Fruit fly (Drosophila melanogaster): ENCODE data around the gene TM9SF4.

TM9SF4 gene

DNA sequence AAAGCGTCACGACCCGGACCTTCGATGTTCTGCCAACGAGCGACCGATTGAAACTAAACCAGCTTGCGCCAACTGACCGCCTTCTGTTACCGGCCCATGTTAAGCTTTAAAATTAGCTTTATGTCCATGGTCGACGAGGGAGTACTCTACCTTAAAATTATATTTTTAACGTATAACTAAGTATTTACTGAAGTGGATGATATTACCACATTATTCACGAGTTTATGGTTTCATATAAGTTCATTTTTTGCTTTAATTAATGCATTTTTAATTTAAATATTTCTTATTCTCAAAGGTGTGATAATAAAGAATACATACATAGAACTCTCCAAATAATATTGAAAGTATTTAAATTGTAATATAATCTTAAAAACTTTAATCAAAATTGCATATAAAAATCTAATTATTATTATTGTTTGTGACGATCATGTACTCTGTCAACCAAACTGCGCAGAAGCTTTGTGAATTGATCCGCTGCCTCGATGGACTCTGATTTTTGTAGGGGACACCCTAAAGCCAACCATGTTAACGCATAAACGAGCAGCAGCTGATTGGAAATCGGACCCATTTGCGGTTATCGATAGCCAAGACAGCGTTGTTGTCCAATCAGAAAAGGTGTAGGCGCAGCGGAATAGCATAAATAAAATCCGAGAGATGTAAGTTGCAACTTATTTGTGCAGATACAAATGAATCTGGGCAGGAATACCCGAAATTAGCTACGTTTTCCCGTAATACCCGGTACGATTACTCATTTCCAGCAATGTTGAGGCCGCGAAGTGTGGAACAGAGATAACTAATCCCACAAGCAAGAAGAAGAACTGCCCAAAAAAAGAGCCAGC lies 33.6 kb downstream of the TM9SF4 start, which contains the start of the genes CG9008 and p38b (continued):
- TF ChIP-seq NC2β (GFP tag; optimal IDR thresholded peaks at IDR 0.05) = no peak
- no peak for TF ChIP-seq dm (GFP tag; optimal IDR thresholded peaks at IDR 0.05)
- no peak for TF ChIP-seq lov (optimal IDR thresholded peaks at IDR 0.05)
- TF ChIP-seq lov (GFP tag; IDR thresholded peaks at IDR 0.05) = no peak
- peak; percentile 40 for TF ChIP-seq exex (tag; optimal IDR thresholded peaks at IDR 0.05)
- peak; percentile 66 for TF ChIP-seq CG32532 (GFP tag; IDR thresholded peaks at IDR 0.05)
- no peak for TF ChIP-seq CG14965 (GFP tag; optimal IDR thresholded peaks at IDR 0.05; ENCODE audit: borderline replicate concordance)
- peak; percentile 53 for TF ChIP-seq Dll (GFP tag; IDR thresholded peaks at IDR 0.05; ENCODE audit: partially characterized antibody)
- no peak for TF ChIP-seq Blimp-1 (GFP tag; optimal IDR thresholded peaks at IDR 0.05)
- TF ChIP-seq bbx (GFP tag; IDR thresholded peaks at IDR 0.05; ENCODE audit: partially characterized antibody) = peak; percentile 42
- peak; percentile 66 for TF ChIP-seq slou (GFP tag; optimal IDR thresholded peaks at IDR 0.05)
- TF ChIP-seq CG10565 (GFP tag; optimal IDR thresholded peaks at IDR 0.05) = no peak
- no peak; the same call in 1 of the 2 replicates for TF ChIP-seq seq (GFP tag; IDR thresholded peaks at IDR 0.05)
- peak; percentile 89 for TF ChIP-seq dmrt99B (tag; optimal IDR thresholded peaks at IDR 0.05)
- no peak for TF ChIP-seq CG10321 (GFP tag; IDR thresholded peaks at IDR 0.05)
- TF ChIP-seq CG1529 (GFP tag; optimal IDR thresholded peaks at IDR 0.05) = peak; percentile 61
- peak; percentile 45; the same call in 1 of the 2 replicates for TF ChIP-seq Scr (GFP tag; IDR thresholded peaks at IDR 0.05; ENCODE audit: partially characterized antibody)
- no peak; the same call in 1 of the 2 replicates for TF ChIP-seq CG7372 (GFP tag; IDR thresholded peaks at IDR 0.05)
- peak; percentile 52 for TF ChIP-seq corto (GFP tag; optimal IDR thresholded peaks at IDR 0.05)
- TF ChIP-seq CG11723 (GFP tag; optimal IDR thresholded peaks at IDR 0.05) = peak; percentile 78
- TF ChIP-seq pum (GFP tag; optimal IDR thresholded peaks at IDR 0.05) = peak; percentile 24
- peak; percentile 75 for TF ChIP-seq CG6765 (GFP tag; optimal IDR thresholded peaks at IDR 0.05)
- TF ChIP-seq Ets97D (GFP tag; optimal IDR thresholded peaks at IDR 0.05) = peak; percentile 9
- TF ChIP-seq lola (GFP tag; optimal IDR thresholded peaks at IDR 0.05) = peak in 1 of 3 experiments; percentile 83
- 0 out of 3 replicates have a peak, but pooled peaks have one; percentile 32 for TF ChIP-seq CG11093 (GFP tag; IDR thresholded peaks at IDR 0.05)
- no peak for TF ChIP-seq z (GFP tag; IDR thresholded peaks at IDR 0.05)
- TF ChIP-seq dpn (GFP tag; optimal IDR thresholded peaks at IDR 0.05) = peak; percentile 30 to 83
- TF ChIP-seq jing (GFP tag; optimal IDR thresholded peaks at IDR 0.05) = no peak
- peak in 1 of 2 experiments; percentile 46 for TF ChIP-seq Hr78 (GFP tag; optimal IDR thresholded peaks at IDR 0.05)
- peak; percentile 92 for TF ChIP-seq Ets65A (GFP tag)
- no peak for TF ChIP-seq sima (GFP tag; optimal IDR thresholded peaks at IDR 0.05)
- TF ChIP-seq Max (GFP tag; optimal IDR thresholded peaks at IDR 0.05) = peak; percentile 61
- peak; percentile 59 for TF ChIP-seq nom (GFP tag; optimal IDR thresholded peaks at IDR 0.05)
- peak; percentile 61 for TF ChIP-seq BEAF-32 (GFP tag; optimal IDR thresholded peaks at IDR 0.05)
- TF ChIP-seq zen (tag; optimal IDR thresholded peaks at IDR 0.05) = peak; percentile 44
- TF ChIP-seq dmrt11E (tag; optimal IDR thresholded peaks at IDR 0.05) = peak; percentile 69
- peak; percentile 36; the same call in 1 of the 2 replicates for TF ChIP-seq CG5953 (GFP tag; IDR thresholded peaks at IDR 0.05)
- TF ChIP-seq CG30431 (GFP tag; optimal IDR thresholded peaks at IDR 0.05) = peak; percentile 46
- no peak for TF ChIP-seq CG3838 (GFP tag; optimal IDR thresholded peaks at IDR 0.05)
- TF ChIP-seq Dfd (GFP tag; optimal IDR thresholded peaks at IDR 0.05) = no peak
- peak; percentile 83 for TF ChIP-seq CG10979 (tag; optimal IDR thresholded peaks at IDR 0.05)
- peak; percentile 90 for TF ChIP-seq Vsx1 (GFP tag; optimal IDR thresholded peaks at IDR 0.05)
- peak; percentile 49 for TF ChIP-seq CG7928 (GFP tag; optimal IDR thresholded peaks at IDR 0.05)
- TF ChIP-seq PHDP (tag; optimal IDR thresholded peaks at IDR 0.05) = peak; percentile 85
- peak; percentile 58 for TF ChIP-seq CG4730 (GFP tag; IDR thresholded peaks at IDR 0.05)
- no peak for TF ChIP-seq da (GFP tag; optimal IDR thresholded peaks at IDR 0.05)
- TF ChIP-seq Ptx1 (GFP tag; IDR thresholded peaks at IDR 0.05) = peak; percentile 75
- TF ChIP-seq HLH3B (GFP tag; IDR thresholded peaks at IDR 0.05) = peak; percentile 65; the same call in 1 of the 2 replicates
